Fruit fly (Drosophila melanogaster): ENCODE data around the gene viaf.

The viaf gene

DNA sequence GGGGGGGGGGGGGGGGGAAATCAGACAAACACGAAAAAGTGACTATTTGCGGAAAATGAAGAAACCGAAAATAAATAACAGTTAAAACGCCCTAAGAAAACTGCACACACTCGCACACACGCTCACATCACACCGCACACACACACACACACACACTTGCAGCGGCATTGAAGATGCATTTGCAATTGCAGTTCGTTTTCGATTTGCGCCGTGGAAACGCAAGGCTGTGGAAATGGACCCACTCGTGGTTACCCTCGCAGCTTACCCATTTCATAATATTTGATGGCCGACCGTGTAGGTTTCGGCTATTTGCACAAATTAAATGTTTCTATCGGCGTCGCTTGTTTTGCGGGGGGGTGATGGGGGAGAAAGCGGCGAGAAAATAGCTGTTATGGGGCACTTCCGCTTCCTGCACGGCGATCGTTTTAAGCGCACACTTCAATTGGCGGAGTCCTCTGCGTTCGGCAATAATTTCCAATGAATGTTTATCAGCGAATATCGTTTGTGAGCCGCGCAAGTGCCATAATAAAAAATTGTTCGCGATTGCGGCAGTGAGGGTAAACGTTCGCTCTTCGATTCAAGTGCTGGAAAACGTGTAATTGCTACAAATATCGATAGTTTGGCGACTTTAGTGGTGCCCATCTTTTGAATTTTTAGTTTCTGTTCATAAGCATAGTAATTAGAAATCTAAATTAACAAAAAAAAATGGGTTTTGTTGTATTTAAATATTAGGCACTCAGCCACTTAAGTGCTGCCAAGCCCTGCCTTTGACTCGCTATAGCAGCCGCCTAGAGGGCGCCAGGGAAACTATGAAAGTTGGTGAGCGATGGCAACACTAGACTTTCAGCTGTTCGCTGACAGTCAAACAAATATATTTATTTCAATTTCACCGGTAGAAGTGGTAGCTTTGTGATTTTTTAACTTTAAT lies 9.6 kb upstream of the viaf start, which contains the start of the genes Pop2 and CG6928 (continued):
- TF ChIP-seq Max (GFP tag; optimal IDR thresholded peaks at IDR 0.05) (peak; percentile 77), CG9609 (GFP tag; optimal IDR thresholded peaks at IDR 0.05) (peak; percentile 83), CG7786 (GFP tag; optimal IDR thresholded peaks at IDR 0.05) (peak; percentile 87), crp (GFP tag; optimal IDR thresholded peaks at IDR 0.05) (peak; percentile 83 to 94), CG6765 (GFP tag; optimal IDR thresholded peaks at IDR 0.05) (no peak), slbo (GFP tag; IDR thresholded peaks at IDR 0.05) (peak; percentile 88), CTCF (GFP tag; optimal IDR thresholded peaks at IDR 0.05) (peak; percentile 97), CG8478 (optimal IDR thresholded peaks at IDR 0.05) (peak; percentile 83), nau (GFP tag; optimal IDR thresholded peaks at IDR 0.05) (no peak), oc (tag; optimal IDR thresholded peaks at IDR 0.05) (no peak), so (GFP tag; IDR thresholded peaks at IDR 0.05) (no peak; the same call in 1 of the 3 replicates), phol (tag; optimal IDR thresholded peaks at IDR 0.05) (peak; percentile 84), CG14965 (GFP tag; optimal IDR thresholded peaks at IDR 0.05; ENCODE audit: borderline replicate concordance) (no peak), Dip2 (GFP tag; IDR thresholded peaks at IDR 0.05) (no peak), CG5953 (GFP tag; IDR thresholded peaks at IDR 0.05) (no peak), CG15011 (GFP tag; optimal IDR thresholded peaks at IDR 0.05) (peak; percentile 31), CG18619 (GFP tag; optimal IDR thresholded peaks at IDR 0.05) (peak; percentile 29), Dad (GFP tag; optimal IDR thresholded peaks at IDR 0.05) (peak; percentile 82), bowl (GFP tag; IDR thresholded peaks at IDR 0.05) (no peak), cato (GFP tag; optimal IDR thresholded peaks at IDR 0.05; ENCODE audit: borderline replicate concordance) (peak; percentile 31), ash1 (GFP tag; optimal IDR thresholded peaks at IDR 0.05) (no peak), CG8388 (GFP tag; optimal IDR thresholded peaks at IDR 0.05) (peak; percentile 78), yki (optimal IDR thresholded peaks at IDR 0.05) (no peak), CG11085 (GFP tag; IDR thresholded peaks at IDR 0.05) (peak; percentile 56; the same call in 1 of the 2 replicates), CG31388 (GFP tag; optimal IDR thresholded peaks at IDR 0.05) (peak; percentile 61), dysf (GFP tag; IDR thresholded peaks at IDR 0.05) (peak; percentile 71), Lpt (GFP tag; optimal IDR thresholded peaks at IDR 0.05) (no peak), CG8765 (GFP tag; IDR thresholded peaks at IDR 0.05) (peak; percentile 48; the same call in 1 of the 2 replicates), CG12299 (tag; optimal IDR thresholded peaks at IDR 0.05) (no peak), Gsc (GFP tag; IDR thresholded peaks at IDR 0.05) (no peak), Trl (optimal IDR thresholded peaks at IDR 0.05) (peak in 1 of 2 experiments; percentile 3), Trl (GFP tag; optimal IDR thresholded peaks at IDR 0.05) (peak; percentile 87), salm (tag; optimal IDR thresholded peaks at IDR 0.05) (no peak), sima (GFP tag; optimal IDR thresholded peaks at IDR 0.05) (peak; percentile 24), dan (GFP tag; IDR thresholded peaks at IDR 0.05) (no peak), CG3407 (GFP tag; optimal IDR thresholded peaks at IDR 0.05) (peak; percentile 54), gfzf (GFP tag; optimal IDR thresholded peaks at IDR 0.05) (peak; percentile 45), org-1 (GFP tag; optimal IDR thresholded peaks at IDR 0.05) (no peak), tin (GFP tag; optimal IDR thresholded peaks at IDR 0.05) (peak; percentile 77), H2.0 (GFP tag; IDR thresholded peaks at IDR 0.05) (peak; percentile 60), schlank (tag; optimal IDR thresholded peaks at IDR 0.05) (no peak), gt (GFP tag; IDR thresholded peaks at IDR 0.05) (no peak), Fer1 (GFP tag; optimal IDR thresholded peaks at IDR 0.05) (peak; percentile 33), Dfd (GFP tag; optimal IDR thresholded peaks at IDR 0.05) (peak in 1 of 2 experiments; percentile 53), CG34376 (GFP tag; optimal IDR thresholded peaks at IDR 0.05) (peak; percentile 22), B-H1 (GFP tag; IDR thresholded peaks at IDR 0.05) (peak; percentile 55; the same call in 2 of the 3 replicates), CG14050 (GFP tag; IDR thresholded peaks at IDR 0.05) (peak; percentile 66; the same call in 2 of the 3 replicates), rib (GFP tag; IDR thresholded peaks at IDR 0.05) (no peak), hkb (optimal IDR thresholded peaks at IDR 0.05) (peak; percentile 95), hkb (GFP tag; IDR thresholded peaks at IDR 0.05) (peak; percentile 59; the same call in 1 of the 2 replicates), disco-r (GFP tag; optimal IDR thresholded peaks at IDR 0.05) (peak; percentile 72)

Measured in whole organism, embryonic.